Fruit fly (Drosophila melanogaster) whole organism, adult: ENCODE data around the gene kek6.

Experiments
- CG12768 ChIP-seq: fragments of 200-800 bp; sonication (Bioruptor generic); optimal IDR thresholded peaks from 2 replicates; lab custom pipeline; 2017; ENCODE audit warnings: missing biosample characterization, missing genetic modification characterization, mild to moderate bottlenecking, moderate library complexity, missing genetic modification reagents
- CG33017 ChIP-seq: fragments of 200-800 bp; sonication (Bioruptor generic); optimal IDR thresholded peaks from 2 replicates; lab custom pipeline; 2018; ENCODE audit warnings: missing biosample characterization, mild to moderate bottlenecking, missing genetic modification characterization, moderate library complexity
- Crg-1 ChIP-seq: fragments of 200-800 bp; sonication (Bioruptor generic); optimal IDR thresholded peaks from 2 replicates; lab custom pipeline; 2016; ENCODE audit warnings: missing biosample characterization, missing genetic modification characterization
- kay ChIP-seq: fragments of 200-800 bp; sonication (Bioruptor generic); peaks from one replicate; lab custom pipeline; 2016; ENCODE audit warnings: missing biosample characterization, missing genetic modification characterization, borderline replicate concordance
- ovo ChIP-seq: fragments of 200-800 bp; sonication (Bioruptor generic); optimal IDR thresholded peaks from 2 replicates; lab custom pipeline; 2016; ENCODE audit warnings: missing biosample characterization, missing genetic modification characterization

DNA sequence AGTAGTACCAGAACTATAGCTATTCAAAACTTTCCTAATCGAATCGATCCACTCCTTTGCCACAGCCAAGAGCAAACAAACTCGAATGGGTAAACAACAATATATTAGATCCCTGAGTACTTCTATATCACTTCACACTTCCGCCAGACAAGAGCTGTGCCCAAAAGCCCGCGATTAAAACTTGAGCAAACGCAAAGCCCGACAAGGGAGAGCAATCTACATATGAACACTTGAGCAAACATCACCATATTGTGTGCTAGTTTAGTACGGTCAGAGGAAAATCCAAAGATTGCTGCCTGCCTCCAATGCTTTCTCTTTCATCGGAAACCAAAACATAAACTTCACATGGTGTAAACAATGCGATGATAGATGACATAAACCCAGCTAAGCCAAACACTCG lies 18.3 kb upstream of the kek6 start:
- no peak for TF ChIP-seq Crg-1 (GFP tag; lab: Kevin White, UChicago)
- TF ChIP-seq kay = no peak
- no peak for TF ChIP-seq ovo (GFP tag; lab: Kevin White, UChicago)
- no peak for TF ChIP-seq CG12768 (GFP tag; lab: Kevin White, UChicago)
- TF ChIP-seq CG33017 (tag; lab: Kevin White, UChicago) = no peak
